Fruit fly (Drosophila melanogaster): ENCODE data around the gene Stat92E.

Stat92E gene

dm6 chr3R:20560019-20560667 is 8.0 kb upstream of the Stat92E start, which contains the start of gene CG15922 (continued):
- TF ChIP-seq CG8119 (GFP tag; IDR thresholded peaks at IDR 0.05) (peak; percentile 37; the same call in 2 of the 3 replicates), CG11294 (GFP tag; IDR thresholded peaks at IDR 0.05) (no peak), Eip75B (GFP tag; optimal IDR thresholded peaks at IDR 0.05) (no peak), achi (GFP tag; optimal IDR thresholded peaks at IDR 0.05) (no peak), eg (GFP tag; IDR thresholded peaks at IDR 0.05) (peak; percentile 44; the same call in 2 of the 3 replicates), svp (GFP tag) (peak; percentile 21), CG9139 (GFP tag; optimal IDR thresholded peaks at IDR 0.05) (peak; percentile 57), fd59A (GFP tag; optimal IDR thresholded peaks at IDR 0.05) (no peak), lz (GFP tag; optimal IDR thresholded peaks at IDR 0.05) (no peak)

DNA sequence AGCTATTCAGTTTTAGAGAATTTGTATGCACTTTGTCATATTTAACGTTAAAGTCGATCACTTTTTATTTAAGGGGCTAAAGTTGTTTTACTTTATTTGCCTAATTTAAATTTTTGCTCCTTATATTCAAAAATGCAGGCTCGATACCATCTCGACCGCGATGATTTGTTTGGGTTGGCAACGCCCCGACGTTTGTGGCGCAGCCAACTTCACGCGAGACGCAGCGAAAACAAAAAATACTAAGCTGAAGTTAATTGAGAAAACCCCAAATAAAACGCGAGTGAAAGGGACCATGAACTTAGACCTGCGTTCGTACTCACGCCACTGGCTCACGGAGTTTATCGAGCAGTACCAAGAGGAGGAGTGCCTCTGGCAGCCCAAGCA is 6.0 kb upstream of the Stat92E start:
- TF ChIP-seq salr (GFP tag; optimal IDR thresholded peaks at IDR 0.05) (peak in 1 of 2 experiments; percentile 3), CG16779 (tag; optimal IDR thresholded peaks at IDR 0.05) (no peak), CG6276 (GFP tag; optimal IDR thresholded peaks at IDR 0.05) (no peak), dac (GFP tag; optimal IDR thresholded peaks at IDR 0.05) (no peak), esn (GFP tag; optimal IDR thresholded peaks at IDR 0.05) (peak; percentile 10), CG10631 (GFP tag; optimal IDR thresholded peaks at IDR 0.05) (peak; percentile 9), CG6808 (GFP tag; optimal IDR thresholded peaks at IDR 0.05) (no peak), Met (GFP tag; optimal IDR thresholded peaks at IDR 0.05) (peak; percentile 6), CG8119 (GFP tag; IDR thresholded peaks at IDR 0.05) (no peak), Ets96B (tag; optimal IDR thresholded peaks at IDR 0.05) (no peak), svp (GFP tag) (peak; percentile 71), Hr39 (GFP tag; optimal IDR thresholded peaks at IDR 0.05) (no peak), CG15336 (GFP tag; IDR thresholded peaks at IDR 0.05) (no peak), Blimp-1 (GFP tag; optimal IDR thresholded peaks at IDR 0.05) (no peak)

DNA sequence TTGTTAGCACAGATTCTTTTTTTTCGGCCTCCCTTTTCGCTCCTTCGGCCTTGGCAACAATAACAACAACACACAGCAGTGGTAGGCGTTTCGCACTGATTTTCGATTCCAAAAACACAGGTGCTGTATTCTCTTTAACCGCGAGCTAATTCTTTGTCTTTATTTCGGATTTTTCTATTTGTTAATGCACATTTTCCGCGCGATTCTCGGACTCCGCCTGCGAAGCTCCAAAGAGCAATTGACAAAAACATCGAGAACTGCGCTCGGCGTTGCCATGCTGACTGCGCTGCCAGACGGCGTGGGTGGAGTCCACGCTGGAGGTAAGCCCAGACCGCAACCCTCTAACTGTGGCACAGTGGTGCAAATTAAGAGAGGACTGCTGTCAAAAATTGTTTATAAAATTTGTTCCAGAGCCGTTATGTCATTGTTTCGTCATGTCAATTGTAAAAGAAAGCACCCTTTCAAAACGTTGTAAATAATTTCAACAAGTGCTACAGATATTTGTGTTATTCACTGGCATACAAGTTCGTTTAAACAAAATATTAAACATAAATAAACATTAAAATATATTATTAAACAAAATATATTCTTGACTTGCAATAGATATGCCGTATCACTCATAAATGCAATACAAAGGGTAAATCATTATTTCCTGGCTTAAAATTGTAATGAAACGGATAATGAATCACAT is 5.4 kb upstream of the Stat92E start, which contains the start of the genes DPCoAC and CG5180:
TSS of gene DPCoAC (minus strand) at position 253 of the 691 bp plus-strand sequence.
TSS of gene CG5180 (plus strand) at position 516 of the 691 bp plus-strand sequence.
- TF ChIP-seq Gug (GFP tag; IDR thresholded peaks at IDR 0.05) (no peak), CG15336 (GFP tag; IDR thresholded peaks at IDR 0.05) (no peak), CG9139 (GFP tag; optimal IDR thresholded peaks at IDR 0.05) (peak; percentile 36), achi (GFP tag; optimal IDR thresholded peaks at IDR 0.05) (peak; percentile 64), Met (GFP tag; optimal IDR thresholded peaks at IDR 0.05) (peak; percentile 56), net (GFP tag; optimal IDR thresholded peaks at IDR 0.05) (peak; percentile 46), dac (GFP tag; optimal IDR thresholded peaks at IDR 0.05) (peak; percentile 16), Sox102F (GFP tag; optimal IDR thresholded peaks at IDR 0.05) (peak; percentile 34), fd85E (GFP tag; optimal IDR thresholded peaks at IDR 0.05) (no peak), pdm3 (GFP tag; optimal IDR thresholded peaks at IDR 0.05) (peak; percentile 52), Eip75B (GFP tag; optimal IDR thresholded peaks at IDR 0.05) (peak; percentile 32), CG11902 (GFP tag; optimal IDR thresholded peaks at IDR 0.05) (peak; percentile 27), CG8632 (GFP tag; optimal IDR thresholded peaks at IDR 0.05) (peak; percentile 18), Lpt (GFP tag; optimal IDR thresholded peaks at IDR 0.05) (no peak), CG1621 (tag; optimal IDR thresholded peaks at IDR 0.05) (peak; percentile 47), lz (GFP tag; optimal IDR thresholded peaks at IDR 0.05) (peak; percentile 15), svp (GFP tag) (peak; percentile 79), Eip93F (GFP tag; optimal IDR thresholded peaks at IDR 0.05) (peak; percentile 45), CG11762 (GFP tag; optimal IDR thresholded peaks at IDR 0.05; ENCODE audit: insufficient read depth) (peak; percentile 9), dsx (GFP tag; optimal IDR thresholded peaks at IDR 0.05; ENCODE audit: poor library complexity, severe bottlenecking) (no peak), CG6276 (GFP tag; optimal IDR thresholded peaks at IDR 0.05) (no peak), topi (GFP tag; optimal IDR thresholded peaks at IDR 0.05) (peak; percentile 32), Hr38 (GFP tag; optimal IDR thresholded peaks at IDR 0.05) (no peak), vri (GFP tag; optimal IDR thresholded peaks at IDR 0.05) (peak; percentile 70), Ets96B (tag; optimal IDR thresholded peaks at IDR 0.05) (no peak), CG6808 (GFP tag; optimal IDR thresholded peaks at IDR 0.05) (peak; percentile 40), Ets21C (GFP tag; optimal IDR thresholded peaks at IDR 0.05) (peak; percentile 55), CG3032 (tag; optimal IDR thresholded peaks at IDR 0.05) (peak; percentile 55), CG6792 (GFP tag; optimal IDR thresholded peaks at IDR 0.05) (no peak), Smox (GFP tag; optimal IDR thresholded peaks at IDR 0.05) (peak; percentile 51), fkh (GFP tag; optimal IDR thresholded peaks at IDR 0.05) (peak; percentile 29), esn (GFP tag; optimal IDR thresholded peaks at IDR 0.05) (peak; percentile 56), Eip78C (GFP tag) (peak; percentile 79), CG16779 (tag; optimal IDR thresholded peaks at IDR 0.05) (no peak), OdsH (GFP tag; optimal IDR thresholded peaks at IDR 0.05) (peak; percentile 69), Hr4 (GFP tag; optimal IDR thresholded peaks at IDR 0.05) (peak; percentile 68)

Measured in whole organism, prepupa.